Fruit fly (Drosophila melanogaster) whole organism, embryonic: ENCODE results near the gene Cul2.

ENCODE experiments used
- CG10979 ChIP-seq: fragments of 200-800 bp; sonication (Bioruptor generic); optimal IDR thresholded peaks from 2 replicates; lab custom pipeline; 2018; ENCODE audit warnings: missing biosample characterization, mild to moderate bottlenecking, missing genetic modification characterization, moderate library complexity
- CG11723 ChIP-seq: fragments of 200-800 bp; sonication (Bioruptor generic); optimal IDR thresholded peaks from 2 replicates; lab custom pipeline; 2017; ENCODE audit warnings: missing biosample characterization, mild to moderate bottlenecking, missing genetic modification characterization
- CG12071 ChIP-seq: fragments of 200-800 bp; sonication (Bioruptor generic); optimal IDR thresholded peaks from 3 replicates; lab custom pipeline; 2018; ENCODE audit warnings: missing biosample characterization, mild to moderate bottlenecking, missing genetic modification characterization
- CG12659 ChIP-seq: fragments of 200-800 bp; sonication (Bioruptor generic); optimal IDR thresholded peaks from 3 replicates; lab custom pipeline; 2017; ENCODE audit warnings: mild to moderate bottlenecking, missing biosample characterization, missing genetic modification reagents, missing genetic modification characterization
- CG15696 ChIP-seq: fragments of 200-800 bp; sonication (Bioruptor generic); optimal IDR thresholded peaks from 2 replicates; lab custom pipeline; 2019; ENCODE audit warnings: missing biosample characterization, mild to moderate bottlenecking, missing genetic modification characterization, moderate library complexity
- CG16863 ChIP-seq: fragments of 200-800 bp; sonication (Bioruptor generic); optimal IDR thresholded peaks from 3 replicates; lab custom pipeline; 2016; ENCODE audit warnings: missing biosample characterization, missing genetic modification characterization
- CG17361 ChIP-seq: fragments of 200-800 bp; sonication (Bioruptor generic); IDR thresholded peaks from 3 replicates; pipeline ENCODE4 v1.3.6; 2022; ENCODE audit warnings: missing biosample characterization, missing genetic modification characterization
- CG17802 ChIP-seq: fragments of 200-800 bp; sonication (Bioruptor generic); optimal IDR thresholded peaks from 2 replicates; lab custom pipeline; 2018; ENCODE audit warnings: missing biosample characterization, mild to moderate bottlenecking, missing genetic modification characterization, moderate library complexity
- CG2120 ChIP-seq: fragments of 200-800 bp; sonication (Bioruptor generic); optimal IDR thresholded peaks from 3 replicates; lab custom pipeline; 2016; ENCODE audit warnings: missing biosample characterization, missing genetic modification characterization
- CG3281 ChIP-seq: fragments of 200-800 bp; sonication (Bioruptor generic); optimal IDR thresholded peaks from 3 replicates; lab custom pipeline; 2017; ENCODE audit warnings: missing biosample characterization, mild to moderate bottlenecking, missing genetic modification characterization
- CG34224 ChIP-seq: fragments of 200-800 bp; sonication (Bioruptor generic); IDR thresholded peaks from 3 replicates; pipeline ENCODE4 v1.3.6; 2022; ENCODE audit warnings: missing biosample characterization, missing genetic modification characterization; ENCODE audit not compliant: partially characterized antibody
- CG4424 ChIP-seq: fragments of 200-800 bp; sonication (Bioruptor generic); optimal IDR thresholded peaks from 3 replicates; lab custom pipeline; 2016; ENCODE audit warnings: missing biosample characterization, missing genetic modification characterization
- CG4820 ChIP-seq: fragments of 200-800 bp; sonication (Bioruptor generic); optimal IDR thresholded peaks from 3 replicates; lab custom pipeline; 2016; ENCODE audit warnings: missing biosample characterization, missing genetic modification characterization
- CG5180 ChIP-seq: fragments of 200-800 bp; sonication (Bioruptor generic); optimal IDR thresholded peaks from 3 replicates; lab custom pipeline; 2017; ENCODE audit warnings: missing biosample characterization, missing genetic modification characterization, mild to moderate bottlenecking, moderate library complexity, missing genetic modification reagents
- CG7271 ChIP-seq: fragments of 200-800 bp; sonication (Bioruptor generic); optimal IDR thresholded peaks from 2 replicates; lab custom pipeline; 2018; ENCODE audit warnings: missing biosample characterization, mild to moderate bottlenecking, missing genetic modification characterization, moderate library complexity
- CG7786 ChIP-seq: fragments of 200-800 bp; sonication (Bioruptor generic); optimal IDR thresholded peaks from 2 replicates; lab custom pipeline; 2016; ENCODE audit warnings: missing biosample characterization, missing genetic modification characterization
- CG8290 ChIP-seq, 3 experiments: fragments of 200-800 bp; sonication (Bioruptor generic); optimal IDR thresholded peaks; 2 replicates each; lab custom pipeline; 2016 to 2019; ENCODE audit warnings: missing biosample characterization in 3 of 3, missing genetic modification characterization in 3 of 3, mild to moderate bottlenecking in 2 of 3, moderate library complexity in 1 of 3
- CG8924 ChIP-seq: fragments of 200-800 bp; optimal IDR thresholded peaks from 3 replicates; lab custom pipeline; 2019; ENCODE audit warnings: missing biosample characterization, mild to moderate bottlenecking, missing genetic modification characterization, moderate library complexity
- Chrac-16 ChIP-seq: fragments of 200-800 bp; sonication (Bioruptor generic); optimal IDR thresholded peaks from 3 replicates; lab custom pipeline; 2016; ENCODE audit warnings: missing biosample characterization, missing genetic modification characterization
- CoRest ChIP-seq: fragments of 200-800 bp; sonication (Bioruptor generic); optimal IDR thresholded peaks from 3 replicates; lab custom pipeline; 2018; ENCODE audit warnings: missing biosample characterization, mild to moderate bottlenecking, missing genetic modification characterization, moderate library complexity
- D19B ChIP-seq: fragments of 200-800 bp; sonication (Bioruptor generic); optimal IDR thresholded peaks from 2 replicates; lab custom pipeline; 2017; ENCODE audit warnings: missing biosample characterization, mild to moderate bottlenecking, missing genetic modification characterization
- Dll ChIP-seq: fragments of 200-800 bp; sonication (Bioruptor generic); IDR thresholded peaks from 4 replicates; pipeline ENCODE4 v1.3.6; 2022; ENCODE audit warnings: missing biosample characterization, missing genetic modification characterization; ENCODE audit not compliant: partially characterized antibody
- Gug ChIP-seq: fragments of 200-800 bp; sonication (Bioruptor generic); IDR thresholded peaks from 4 replicates; pipeline ENCODE4 v1.3.6; 2022; ENCODE audit warnings: missing biosample characterization, missing genetic modification characterization
- Lhr ChIP-seq: fragments of 200-800 bp; sonication (Bioruptor generic); optimal IDR thresholded peaks from 3 replicates; lab custom pipeline; 2017; ENCODE audit warnings: mild to moderate bottlenecking, missing biosample characterization, missing genetic modification reagents, missing genetic modification characterization
- MBD-R2 ChIP-seq: fragments of 200-800 bp; sonication (Bioruptor generic); IDR thresholded peaks from 2 replicates; pipeline ENCODE4 v1.3.6; 2022; ENCODE audit warnings: missing biosample characterization, missing genetic modification characterization
- MESR4 ChIP-seq: fragments of 200-800 bp; sonication (Bioruptor generic); optimal IDR thresholded peaks from 2 replicates; lab custom pipeline; 2018; ENCODE audit warnings: missing biosample characterization, mild to moderate bottlenecking, missing genetic modification characterization, moderate library complexity
- NFAT ChIP-seq: fragments of 200-800 bp; sonication (Bioruptor generic); IDR thresholded peaks from 2 replicates; pipeline ENCODE4 v1.3.6; 2022; ENCODE audit warnings: missing biosample characterization, missing genetic modification characterization
- Neu2 ChIP-seq: fragments of 200-800 bp; sonication (Bioruptor generic); optimal IDR thresholded peaks from 3 replicates; lab custom pipeline; 2016; ENCODE audit warnings: missing biosample characterization, missing genetic modification characterization, borderline replicate concordance
- Poxn ChIP-seq: fragments of 200-800 bp; sonication (Bioruptor generic); IDR thresholded peaks from 2 replicates; pipeline ENCODE4 v1.3.6; 2022; ENCODE audit warnings: missing biosample characterization, missing genetic modification characterization
- Scr ChIP-seq: fragments of 200-800 bp; sonication (Bioruptor generic); IDR thresholded peaks from 2 replicates; pipeline ENCODE4 v1.3.6; 2022; ENCODE audit warnings: missing biosample characterization, missing genetic modification characterization; ENCODE audit not compliant: partially characterized antibody
- Trl ChIP-seq, 3 experiments: fragments of >200 bp in 2 of 3; fragments of 200-800 bp in 1 of 3; sonication (Bioruptor generic) in 1 of 3; optimal IDR thresholded peaks; 2 replicates in 1 of 3; 3 replicates in 2 of 3; lab custom pipeline; 2016 to 2017; ENCODE audit warnings: missing biosample characterization in 1 of 3, missing genetic modification characterization in 1 of 3
- Xbp1 ChIP-seq: fragments of 200-800 bp; sonication (Bioruptor generic); optimal IDR thresholded peaks from 3 replicates; lab custom pipeline; 2016; ENCODE audit warnings: missing biosample characterization, mild to moderate bottlenecking, missing genetic modification characterization
- Xrp1 ChIP-seq: fragments of 200-800 bp; sonication (Bioruptor generic); IDR thresholded peaks from 2 replicates; pipeline ENCODE4 v1.3.6; 2022; ENCODE audit warnings: missing biosample characterization, missing genetic modification characterization
- chinmo ChIP-seq: fragments of 200-800 bp; sonication (Bioruptor generic); IDR thresholded peaks from 4 replicates; pipeline ENCODE4 v1.3.6; 2022; ENCODE audit warnings: missing biosample characterization, missing genetic modification characterization; ENCODE audit not compliant: partially characterized antibody
- dpn ChIP-seq, 2 experiments: fragments of 200-800 bp; sonication (Bioruptor generic); optimal IDR thresholded peaks; 3 replicates each; lab custom pipeline; 2016; ENCODE audit warnings: missing biosample characterization in 2 of 2, missing genetic modification characterization in 2 of 2
- hbn ChIP-seq: fragments of 200-800 bp; sonication (Bioruptor generic); IDR thresholded peaks from 2 replicates; pipeline ENCODE4 v1.3.6; 2022; ENCODE audit warnings: missing biosample characterization, missing genetic modification characterization; ENCODE audit not compliant: partially characterized antibody
- jumu ChIP-seq: fragments of 200-800 bp; sonication (Bioruptor generic); optimal IDR thresholded peaks from 3 replicates; lab custom pipeline; 2016; ENCODE audit warnings: missing biosample characterization, missing genetic modification characterization
- lilli ChIP-seq: fragments of 200-800 bp; sonication (Bioruptor generic); optimal IDR thresholded peaks from 3 replicates; lab custom pipeline; 2016; ENCODE audit warnings: missing biosample characterization, missing genetic modification characterization
- lola ChIP-seq, 3 experiments: fragments of >200 bp in 2 of 3; fragments of 200-800 bp in 1 of 3; sonication (Bioruptor generic) in 1 of 3; optimal IDR thresholded peaks; 2 replicates each; lab custom pipeline; 2017 to 2019; ENCODE audit warnings: missing biosample characterization in 3 of 3, missing genetic modification characterization in 3 of 3, mild to moderate bottlenecking in 1 of 3, moderate library complexity in 1 of 3
- pnt ChIP-seq: fragments of 200-800 bp; sonication (Bioruptor generic); optimal IDR thresholded peaks from 3 replicates; lab custom pipeline; 2016; ENCODE audit warnings: missing biosample characterization, missing genetic modification characterization
- sc ChIP-seq, 3 experiments: fragments of >200 bp in 2 of 3; fragments of 200-800 bp in 1 of 3; sonication (Bioruptor generic) in 1 of 3; optimal IDR thresholded peaks; 2 replicates in 2 of 3; 3 replicates in 1 of 3; lab custom pipeline; 2017; ENCODE audit warnings: mild to moderate bottlenecking in 1 of 3, missing biosample characterization in 1 of 3, missing genetic modification characterization in 1 of 3, missing genetic modification reagents in 1 of 3
- sna ChIP-seq: fragments of 200-800 bp; sonication (Bioruptor generic); IDR thresholded peaks from 2 replicates; pipeline ENCODE4 v1.3.6; 2022; ENCODE audit warnings: missing biosample characterization, missing genetic modification characterization; ENCODE audit not compliant: partially characterized antibody
- sqz ChIP-seq: fragments of 200-800 bp; sonication (Bioruptor generic); optimal IDR thresholded peaks from 3 replicates; lab custom pipeline; 2018; ENCODE audit warnings: missing biosample characterization, mild to moderate bottlenecking, missing genetic modification characterization
- ssp ChIP-seq: fragments of 200-800 bp; sonication (Bioruptor generic); IDR thresholded peaks from 2 replicates; pipeline ENCODE4 v1.3.6; 2022; ENCODE audit warnings: missing biosample characterization, missing genetic modification characterization
- stwl ChIP-seq: fragments of 200-800 bp; sonication (Bioruptor generic); optimal IDR thresholded peaks from 3 replicates; lab custom pipeline; 2018; ENCODE audit warnings: missing biosample characterization, mild to moderate bottlenecking, missing genetic modification characterization, moderate library complexity
- vnd ChIP-seq: fragments of 200-800 bp; sonication (Bioruptor generic); IDR thresholded peaks from 3 replicates; pipeline ENCODE4 v1.3.6; 2022; ENCODE audit warnings: missing biosample characterization, missing genetic modification characterization; ENCODE audit not compliant: partially characterized antibody
- vvl ChIP-seq: fragments of 200-800 bp; sonication (Bioruptor generic); IDR thresholded peaks from 2 replicates; pipeline ENCODE4 v1.3.6; 2022; ENCODE audit warnings: missing biosample characterization, missing genetic modification characterization

The Cul2 gene

dm6 chr2L:21658529-21659009 is at the start of gene Cul2:
Cul2 (plus strand) TSS chr2L:21658735.
- TF ChIP-seq hbn (GFP tag; lab: Robert Waterston, UW) (peak; percentile 69; the same call in 1 of the 2 replicates), Xbp1 (GFP tag; lab: Kevin White, UChicago) (peak; percentile 61), CoRest (tag; lab: Kevin White, UChicago) (peak; percentile 62), CG17802 (peak; percentile 93), Trl (optimal IDR thresholded peaks at IDR 0.05; lab: Kevin White, UChicago) (no peak), Trl (GFP tag; optimal IDR thresholded peaks at IDR 0.05; lab: Kevin White, UChicago) (peak; percentile 7), CG34224 (GFP tag; lab: Robert Waterston, UW) (peak; percentile 76), chinmo (peak; percentile 73; the same call in 1 of the 4 replicates), Poxn (GFP tag; lab: Robert Waterston, UW) (no peak), MESR4 (GFP tag; lab: Kevin White, UChicago) (peak; percentile 94), CG10979 (tag; lab: Kevin White, UChicago) (no peak), Xrp1 (GFP tag; lab: Robert Waterston, UW) (peak; percentile 34; the same call in 1 of the 2 replicates), vnd (GFP tag; lab: Robert Waterston, UW) (peak; percentile 85), D19B (GFP tag; lab: Kevin White, UChicago) (peak; percentile 8), Chrac-16 (peak; percentile 41), CG7271 (tag; lab: Kevin White, UChicago) (no peak), vvl (no peak), CG3281 (GFP tag; lab: Kevin White, UChicago) (peak; percentile 2), CG16863 (GFP tag; lab: Kevin White, UChicago) (peak; percentile 16), MBD-R2 (GFP tag; lab: Robert Waterston, UW) (peak; percentile 53), CG15696 (tag; lab: Kevin White, UChicago) (peak; percentile 8), CG4820 (GFP tag; lab: Kevin White, UChicago) (no peak), sqz (peak; percentile 87), CG12659 (GFP tag; lab: Kevin White, UChicago) (peak; percentile 72), CG5180 (GFP tag; lab: Kevin White, UChicago) (no peak), lola (GFP tag; optimal IDR thresholded peaks at IDR 0.05; lab: Kevin White, UChicago) (peak in 2 of 3 experiments; percentile 2 to 57), CG2120 (peak; percentile 60), NFAT (GFP tag; lab: Robert Waterston, UW) (no peak), Scr (GFP tag; lab: Robert Waterston, UW) (peak; percentile 84), pnt (GFP tag; lab: Kevin White, UChicago) (peak; percentile 41), lilli (GFP tag; lab: Kevin White, UChicago) (peak; percentile 48), CG4424 (GFP tag; lab: Kevin White, UChicago) (peak; percentile 35), CG12071 (GFP tag; lab: Kevin White, UChicago) (no peak), Gug (GFP tag; lab: Robert Waterston, UW) (peak; percentile 51; the same call in 1 of the 4 replicates), CG17361 (GFP tag; lab: Robert Waterston, UW) (peak; percentile 48; the same call in 2 of the 3 replicates), stwl (peak; percentile 67), sna (GFP tag; lab: Robert Waterston, UW) (peak; percentile 69), Dll (GFP tag; lab: Robert Waterston, UW) (peak; percentile 86), CG8290 (GFP tag; optimal IDR thresholded peaks at IDR 0.05; lab: Kevin White, UChicago) (peak; percentile 54), CG8290 (tag; optimal IDR thresholded peaks at IDR 0.05; lab: Kevin White, UChicago) (peak in 1 of 2 experiments; percentile 55), CG8924 (tag; lab: Kevin White, UChicago) (no peak), ssp (GFP tag; lab: Robert Waterston, UW) (peak; percentile 96), CG11723 (GFP tag; lab: Kevin White, UChicago) (peak; percentile 59), dpn (GFP tag; optimal IDR thresholded peaks at IDR 0.05; lab: Kevin White, UChicago) (peak; percentile 41 to 50), sc (optimal IDR thresholded peaks at IDR 0.05; lab: Kevin White, UChicago) (no peak), sc (GFP tag; optimal IDR thresholded peaks at IDR 0.05; lab: Kevin White, UChicago) (no peak), Neu2 (GFP tag; lab: Kevin White, UChicago) (peak; percentile 38), Lhr (GFP tag; lab: Kevin White, UChicago) (peak; percentile 68), jumu (GFP tag; lab: Kevin White, UChicago) (peak; percentile 19), CG7786 (GFP tag; lab: Kevin White, UChicago) (peak; percentile 39)
